Worm (Caenorhabditis elegans) whole organism, mixed stage, embryonic: ENCODE results near the gene C51E3.10.

Experiments used
- elt-1 ChIP-seq: sonication (generic microtip); optimal IDR thresholded peaks from 2 replicates; lab custom pipeline; 2017; ENCODE audit warnings: missing genetic modification characterization, mild to moderate bottlenecking, missing compliant biosample characterization, antibody characterized with exemption, moderate library complexity, borderline replicate concordance; ENCODE audit not compliant: insufficient read depth
- sptf-1 ChIP-seq: sonication (generic microtip); optimal IDR thresholded peaks from 2 replicates; lab custom pipeline; 2017; ENCODE audit warnings: mild to moderate bottlenecking, missing genetic modification characterization, moderate library complexity, missing compliant biosample characterization

DNA sequence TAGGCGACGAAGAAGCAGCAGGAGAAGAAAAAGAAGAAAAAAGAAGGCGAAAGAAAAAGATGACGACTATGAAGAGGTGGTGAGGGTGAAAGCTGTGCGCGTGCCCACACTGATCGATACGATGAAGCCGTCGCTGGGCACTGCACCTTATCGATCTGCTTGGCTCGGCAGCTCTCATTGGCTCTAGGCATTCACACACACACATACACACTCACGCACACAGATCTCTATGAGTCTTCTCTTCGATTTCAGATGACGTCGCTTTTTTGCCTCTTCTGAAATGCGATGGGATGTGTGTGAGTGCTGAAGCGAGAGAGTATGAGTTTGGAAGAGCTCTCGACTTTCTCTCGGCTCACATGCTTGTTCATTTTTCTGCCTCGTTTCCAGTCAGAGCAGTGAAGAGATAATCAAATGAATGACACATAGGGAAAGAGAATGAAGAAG, 13.7 kb upstream of the C51E3.10 start:
- TF ChIP-seq sptf-1 (tag; lab: Kevin White, UChicago) (no peak), elt-1 (tag; lab: Kevin White, UChicago) (no peak)
